Fruit fly (Drosophila melanogaster): Measurements from ENCODE around the gene rictor.

dm6 chrX:19278395-19278794 is 17.4 kb upstream of the rictor start:
- TF ChIP-seq EcR (GFP tag; optimal IDR thresholded peaks at IDR 0.05) (no peak), Dll (optimal IDR thresholded peaks at IDR 0.05) (no peak), pan (optimal IDR thresholded peaks at IDR 0.05) (no peak), psq (optimal IDR thresholded peaks at IDR 0.05) (no peak), usp (GFP tag; optimal IDR thresholded peaks at IDR 0.05) (no peak), CG8478 (optimal IDR thresholded peaks at IDR 0.05) (no peak)
